Worm (Caenorhabditis elegans): ENCODE results near the gene cmtr-2.

- TF ChIP-seq dao-5 (tag; optimal IDR thresholded peaks at IDR 0.05), result no peak
- no peak for TF ChIP-seq W03F9.2 (tag; optimal IDR thresholded peaks at IDR 0.05)
These were observed 25.7 kb upstream of the cmtr-2 start for ce11 chrIII:6589499-6589898.
